Worm (Caenorhabditis elegans): ENCODE results near the gene ZC239.15.
A peak's percentile ranks its signal among the peaks of the same experiment; 100 is the strongest.
"Not testable (repeated sequence)": the region's sequence is repeated elsewhere in the genome, so short reads cannot be mapped to it uniquely, and the experiment has no call there.

ZC239.15 gene

ce11 chrII:3225200-3225599 is 669 bp upstream of the ZC239.15 start, which contains the start of gene ZC239.16:
ZC239.16 (minus strand) TSS chrII:3225319.
- TF ChIP-seq php-3 (GFP tag; IDR thresholded peaks at IDR 0.05) (peak; percentile 27; the same call in 1 of the 2 replicates), lin-39 (tag; optimal IDR thresholded peaks at IDR 0.05) (no peak), nhr-28 (tag; optimal IDR thresholded peaks at IDR 0.05) (peak; percentile 50), unc-62 (GFP tag; optimal IDR thresholded peaks at IDR 0.05 in 1 of 2) (no peak), unc-62 (tag; optimal IDR thresholded peaks at IDR 0.05) (no peak), Y105C5A.15 (GFP tag; IDR thresholded peaks at IDR 0.05) (no peak), snpc-1.2 (GFP tag; IDR thresholded peaks at IDR 0.05) (no peak), daf-16 (GFP tag; optimal IDR thresholded peaks at IDR 0.05) (no peak), daf-16 (tag; optimal IDR thresholded peaks at IDR 0.05) (peak; percentile 61), pqm-1 (tag; optimal IDR thresholded peaks at IDR 0.05) (peak; percentile 38), dmd-6 (GFP tag; IDR thresholded peaks at IDR 0.05) (0 out of 2 replicates have a peak, but pooled peaks have one; percentile 8), ZK337.2 (GFP tag; IDR thresholded peaks at IDR 0.05) (no peak), nhr-42 (GFP tag; IDR thresholded peaks at IDR 0.05) (no peak), dve-1 (tag; optimal IDR thresholded peaks at IDR 0.05; ENCODE audit: insufficient read depth) (peak; percentile 23), lin-1 (GFP tag; IDR thresholded peaks at IDR 0.05) (no peak)

ce11 chrII:3222686-3223085 is 1.8 kb downstream of the ZC239.15 start, which contains the start of gene ZC239.13:
ZC239.13 (minus strand) TSS chrII:3222839.
- TF ChIP-seq vab-7 (GFP tag; IDR thresholded peaks at IDR 0.05) (no peak), daf-16 (GFP tag; optimal IDR thresholded peaks at IDR 0.05) (no peak), daf-16 (tag; optimal IDR thresholded peaks at IDR 0.05) (no peak), pqm-1 (tag; optimal IDR thresholded peaks at IDR 0.05) (peak; percentile 26)

ce11 chrII:3221730-3222129 is 2.8 kb downstream of the ZC239.15 start, which contains the start of gene ZC239.14:
ZC239.14 (minus strand) TSS chrII:3222034.
- TF ChIP-seq saeg-2 (GFP tag; IDR thresholded peaks at IDR 0.05) (no peak), jun-1 (tag; optimal IDR thresholded peaks at IDR 0.05) (no peak), daf-16 (GFP tag; optimal IDR thresholded peaks at IDR 0.05) (no peak), daf-16 (tag; optimal IDR thresholded peaks at IDR 0.05) (no peak), F44E2.7 (GFP tag; IDR thresholded peaks at IDR 0.05) (no peak), php-3 (GFP tag; IDR thresholded peaks at IDR 0.05) (no peak), duxl-1 (tag; optimal IDR thresholded peaks at IDR 0.05; ENCODE audit: poor library complexity) (no peak), aha-1 (tag) (peak; percentile 91), nhr-6 (tag; optimal IDR thresholded peaks at IDR 0.05) (no peak)

DNA sequence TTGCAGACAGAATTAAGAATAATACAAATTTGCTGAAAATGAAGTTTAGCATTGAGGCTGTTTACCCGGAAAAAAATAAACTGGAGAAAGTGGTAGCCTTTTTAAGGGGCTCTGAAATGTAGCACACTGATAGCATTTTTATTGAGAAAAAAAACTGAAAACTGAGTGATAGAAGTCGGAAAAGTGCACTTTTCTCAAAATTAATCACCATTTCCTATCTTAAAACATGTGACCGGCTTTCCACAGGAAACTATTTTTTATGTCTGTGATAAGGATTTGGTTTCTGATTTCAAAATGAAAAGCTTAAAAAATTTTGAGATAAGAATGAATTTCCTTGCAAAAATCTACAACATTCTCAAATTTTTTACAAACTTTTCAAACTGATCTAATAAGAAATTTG is 3.8 kb downstream of the ZC239.15 start, which contains the start of gene ZC239.22:
Gene ZC239.22, minus strand, starts transcription at position 101 of the 400 bp plus-strand sequence.
- no peak for TF ChIP-seq dve-1 (tag; optimal IDR thresholded peaks at IDR 0.05; ENCODE audit: insufficient read depth)
- no peak for TF ChIP-seq ZK337.2 (GFP tag; IDR thresholded peaks at IDR 0.05)
- TF ChIP-seq unc-62 (GFP tag; optimal IDR thresholded peaks at IDR 0.05 in 1 of 2) = no peak
- no peak for TF ChIP-seq unc-62 (tag; optimal IDR thresholded peaks at IDR 0.05)
- no peak for TF ChIP-seq nhr-11 (tag; optimal IDR thresholded peaks at IDR 0.05)
- TF ChIP-seq aha-1 (tag) = peak; percentile 21
- no peak for TF ChIP-seq zag-1 (tag; optimal IDR thresholded peaks at IDR 0.05)

ce11 chrII:3215762-3216161 is 8.8 kb downstream of the ZC239.15 start, which contains the start of gene ZC239.3:
ZC239.3 (plus strand) TSS chrII:3216062.
- not testable (repeated sequence) for TF ChIP-seq ceh-20 (GFP tag; IDR thresholded peaks at IDR 0.05); Y48G9A.11 (GFP tag; IDR thresholded peaks at IDR 0.05); R02D3.7 (tag; optimal IDR thresholded peaks at IDR 0.05)

DNA sequence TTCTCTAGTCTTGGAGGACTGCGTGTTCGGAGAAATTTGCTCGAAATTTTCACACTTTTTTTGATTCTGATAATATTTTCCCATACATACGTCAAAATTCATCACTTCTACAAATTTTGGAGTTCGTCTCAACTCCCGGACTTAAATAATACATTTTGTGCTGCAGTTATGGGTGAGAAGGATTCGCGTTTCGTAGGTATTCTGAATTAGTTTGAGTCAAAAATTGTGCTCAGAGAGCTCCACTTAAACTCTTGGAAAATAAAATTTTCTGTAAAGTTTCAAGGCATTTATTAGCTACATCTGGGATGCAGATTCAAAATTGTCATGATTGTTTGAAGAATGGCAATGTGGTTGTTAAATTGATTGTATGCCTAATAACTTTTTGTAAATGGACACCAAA is 10.6 kb downstream of the ZC239.15 start, which contains the start of gene ZC239.4:
Gene ZC239.4, plus strand, starts transcription at position 301 of the 400 bp plus-strand sequence.
- TF ChIP-seq nhr-111 (GFP tag; optimal IDR thresholded peaks at IDR 0.05) (no peak), daf-12 (tag; optimal IDR thresholded peaks at IDR 0.05) (no peak), jun-1 (tag; optimal IDR thresholded peaks at IDR 0.05) (no peak), spr-1 (tag; optimal IDR thresholded peaks at IDR 0.05) (no peak), ama-1 (optimal IDR thresholded peaks at IDR 0.05) (no peak), zag-1 (tag; optimal IDR thresholded peaks at IDR 0.05) (no peak), daf-19 (GFP tag; conservative IDR thresholded peaks at IDR 0.05) (no peak), F44E2.7 (GFP tag; IDR thresholded peaks at IDR 0.05) (no peak), mep-1 (tag; optimal IDR thresholded peaks at IDR 0.05) (no peak), lin-39 (tag; optimal IDR thresholded peaks at IDR 0.05) (no peak), ctbp-1 (GFP tag; IDR thresholded peaks at IDR 0.05) (no peak), pqm-1 (tag; optimal IDR thresholded peaks at IDR 0.05) (no peak), sdz-12 (GFP tag; optimal IDR thresholded peaks at IDR 0.05) (no peak), ceh-32 (tag; optimal IDR thresholded peaks at IDR 0.05; ENCODE audit: poor library complexity) (no peak), tra-1 (GFP tag; IDR thresholded peaks at IDR 0.05) (no peak), hlh-30 (tag; optimal IDR thresholded peaks at IDR 0.05; ENCODE audit: insufficient read depth) (no peak)

Data from whole organism, L4 larva.